Worm (Caenorhabditis elegans) whole organism, L1 larva: ENCODE measurements around the gene wrt-1.

Source experiments
- C16A3.4 ChIP-seq: fragments of 150-350 bp; optimal IDR thresholded peaks from 2 replicates; lab custom pipeline; 2014; ENCODE audit warnings: missing biosample characterization, missing genetic modification characterization
- C34B4.2 ChIP-seq: sonication (generic microtip); optimal IDR thresholded peaks from 2 replicates; lab custom pipeline; 2017; ENCODE audit warnings: mild to moderate bottlenecking, missing genetic modification characterization, missing compliant biosample characterization
- F16B12.6 ChIP-seq: fragments of 150-350 bp; optimal IDR thresholded peaks from 2 replicates; lab custom pipeline; 2014; ENCODE audit warnings: missing biosample characterization, missing genetic modification characterization
- Y116A8C.19 ChIP-seq: sonication (generic microtip); optimal IDR thresholded peaks from 2 replicates; lab custom pipeline; 2016; ENCODE audit warnings: missing compliant biosample characterization, missing genetic modification characterization, borderline replicate concordance
- aha-1 ChIP-seq: fragments of 150-350 bp; optimal IDR thresholded peaks from 2 replicates; lab custom pipeline; 2014; ENCODE audit warnings: missing biosample characterization, missing genetic modification characterization
- alr-1 ChIP-seq: fragments of 200-800 bp; sonication (Bioruptor generic); optimal IDR thresholded peaks from 2 replicates; lab custom pipeline; 2018; ENCODE audit warnings: borderline replicate concordance, mild to moderate bottlenecking, missing genetic modification characterization, missing compliant biosample characterization
- ama-1 ChIP-seq: fragments of 150-350 bp; optimal IDR thresholded peaks from 2 replicates; lab custom pipeline; 2014
- ceh-82 ChIP-seq, 3 experiments: fragments of 150-350 bp in 1 of 3; sonication (generic microtip) in 2 of 3; optimal IDR thresholded peaks; 2 replicates each; lab custom pipeline; 2014 to 2017; ENCODE audit warnings: missing biosample characterization in 3 of 3, missing genetic modification characterization in 3 of 3
- ceh-88 ChIP-seq: fragments of 200-800 bp; sonication (Bioruptor generic); IDR thresholded peaks from 2 replicates; pipeline ENCODE4 v1.3.6; 2022; ENCODE audit warnings: missing genetic modification characterization, missing compliant biosample characterization
- dpl-1 ChIP-seq, 3 experiments: fragments of 150-350 bp in 2 of 3; sonication (generic microtip) in 1 of 3; optimal IDR thresholded peaks; 2 replicates each; lab custom pipeline; 2014 to 2017; ENCODE audit warnings: missing biosample characterization in 3 of 3, missing genetic modification characterization in 3 of 3, missing genetic modification reagents in 3 of 3
- dsc-1 ChIP-seq: sonication (generic microtip); optimal IDR thresholded peaks from 2 replicates; lab custom pipeline; 2016; ENCODE audit warnings: mild to moderate bottlenecking, missing genetic modification characterization, missing compliant biosample characterization
- efl-1 ChIP-seq, 4 experiments: fragments of 150-350 bp; optimal IDR thresholded peaks in 3 of 4; peaks in 1 of 4; 1 replicate in 1 of 4; 2 replicates in 3 of 4; lab custom pipeline; 2014; ENCODE audit warnings: missing biosample characterization in 2 of 4, missing genetic modification characterization in 2 of 4, missing genetic modification reagents in 2 of 4
- egl-27 ChIP-seq, 2 experiments: fragments of 150-350 bp in 1 of 2; sonication (generic microtip); optimal IDR thresholded peaks; 3 replicates each; lab custom pipeline; 2017 to 2018; ENCODE audit warnings: missing biosample characterization in 2 of 2, missing genetic modification characterization in 2 of 2, missing genetic modification reagents in 2 of 2
- elt-2 ChIP-seq: sonication (generic microtip); optimal IDR thresholded peaks from 2 replicates; lab custom pipeline; 2016; ENCODE audit warnings: missing genetic modification characterization, mild to moderate bottlenecking, inconsistent platforms, missing compliant biosample characterization, missing genetic modification reagents
- elt-3 ChIP-seq, 6 experiments: fragments of 150-350 bp in 1 of 6; sonication (generic microtip); optimal IDR thresholded peaks; 2 replicates each; lab custom pipeline; 2017 to 2018; ENCODE audit warnings: missing biosample characterization in 6 of 6, missing genetic modification characterization in 6 of 6, inconsistent platforms in 1 of 6
- ets-5 ChIP-seq: fragments of 200-800 bp; sonication (Bioruptor generic); IDR thresholded peaks from 2 replicates; pipeline ENCODE4 v1.3.6; 2022; ENCODE audit warnings: missing genetic modification characterization, missing compliant biosample characterization
- fkh-10 ChIP-seq: sonication (generic microtip); optimal IDR thresholded peaks from 2 replicates; lab custom pipeline; 2017; ENCODE audit warnings: missing biosample characterization, missing genetic modification reagents, missing genetic modification characterization
- fkh-8 ChIP-seq: sonication (generic microtip); optimal IDR thresholded peaks from 2 replicates; lab custom pipeline; 2016; ENCODE audit warnings: mild to moderate bottlenecking, missing genetic modification characterization, missing compliant biosample characterization
- fos-1 ChIP-seq: fragments of 150-350 bp; optimal IDR thresholded peaks from 2 replicates; lab custom pipeline; 2014; ENCODE audit warnings: missing biosample characterization, missing genetic modification characterization
- hlh-17 ChIP-seq: fragments of 200-800 bp; sonication (Bioruptor generic); optimal IDR thresholded peaks from 2 replicates; lab custom pipeline; 2018; ENCODE audit warnings: missing genetic modification characterization, mild to moderate bottlenecking, missing compliant biosample characterization, moderate library complexity, borderline replicate concordance
- hlh-4 ChIP-seq: sonication (generic microtip); optimal IDR thresholded peaks from 2 replicates; lab custom pipeline; 2016; ENCODE audit warnings: mild to moderate bottlenecking, missing genetic modification characterization, missing compliant biosample characterization
- irx-1 ChIP-seq: sonication (generic microtip); optimal IDR thresholded peaks from 2 replicates; lab custom pipeline; 2016; ENCODE audit warnings: missing genetic modification characterization, missing compliant biosample characterization
- isw-1 ChIP-seq: fragments of 200-800 bp; sonication (Bioruptor generic); IDR thresholded peaks from 2 replicates; pipeline ENCODE4 v1.3.6; 2022; ENCODE audit warnings: missing genetic modification characterization, missing compliant biosample characterization
- lin-39 ChIP-seq: fragments of 150-350 bp; optimal IDR thresholded peaks from 2 replicates; lab custom pipeline; 2014; ENCODE audit warnings: missing biosample characterization, missing genetic modification reagents, missing genetic modification characterization
- lir-3 ChIP-seq: sonication (generic microtip); optimal IDR thresholded peaks from 2 replicates; lab custom pipeline; 2016; ENCODE audit warnings: mild to moderate bottlenecking, missing genetic modification characterization, moderate library complexity, missing compliant biosample characterization; ENCODE audit not compliant: poor library complexity
- mab-9 ChIP-seq: fragments of 200-800 bp; sonication (Bioruptor generic); IDR thresholded peaks from 2 replicates; pipeline ENCODE4 v1.3.6; 2022; ENCODE audit warnings: missing genetic modification reagents, missing genetic modification characterization, missing compliant biosample characterization
- mdl-1 ChIP-seq, 2 experiments: fragments of 150-350 bp; optimal IDR thresholded peaks; 2 replicates each; lab custom pipeline; 2014 to 2017; ENCODE audit warnings: missing biosample characterization in 2 of 2, missing genetic modification characterization in 2 of 2, inconsistent platforms in 1 of 2
- mef-2 ChIP-seq: fragments of 150-350 bp; optimal IDR thresholded peaks from 2 replicates; lab custom pipeline; 2014; ENCODE audit warnings: missing biosample characterization, missing genetic modification characterization
- mep-1 ChIP-seq: fragments of 150-350 bp; optimal IDR thresholded peaks from 2 replicates; lab custom pipeline; 2014; ENCODE audit warnings: missing biosample characterization, missing genetic modification characterization
- nhr-11 ChIP-seq: fragments of 150-350 bp; optimal IDR thresholded peaks from 2 replicates; lab custom pipeline; 2014; ENCODE audit warnings: missing biosample characterization, missing genetic modification characterization
- nhr-12 ChIP-seq: sonication (generic microtip); optimal IDR thresholded peaks from 2 replicates; lab custom pipeline; 2017; ENCODE audit warnings: missing biosample characterization, missing genetic modification characterization
- nhr-47 ChIP-seq: sonication (generic microtip); optimal IDR thresholded peaks from 2 replicates; lab custom pipeline; 2016; ENCODE audit warnings: mild to moderate bottlenecking, missing genetic modification characterization, moderate library complexity, missing compliant biosample characterization
- nhr-71 ChIP-seq: sonication (generic microtip); optimal IDR thresholded peaks from 2 replicates; lab custom pipeline; 2016; ENCODE audit warnings: mild to moderate bottlenecking, missing genetic modification characterization, moderate library complexity, missing compliant biosample characterization
- nhr-77 ChIP-seq: fragments of 150-350 bp; optimal IDR thresholded peaks from 2 replicates; lab custom pipeline; 2014; ENCODE audit warnings: missing biosample characterization, missing genetic modification characterization
- nhr-84 ChIP-seq: sonication (generic microtip); optimal IDR thresholded peaks from 2 replicates; lab custom pipeline; 2017; ENCODE audit warnings: missing biosample characterization, missing genetic modification characterization
- nhr-90 ChIP-seq: sonication (generic microtip); optimal IDR thresholded peaks from 2 replicates; lab custom pipeline; 2016; ENCODE audit warnings: mild to moderate bottlenecking, missing genetic modification characterization, missing compliant biosample characterization; ENCODE audit not compliant: poor library complexity
- pqm-1 ChIP-seq: sonication (generic microtip); optimal IDR thresholded peaks from 3 replicates; lab custom pipeline; 2017; ENCODE audit warnings: missing biosample characterization, missing genetic modification characterization
- rnt-1 ChIP-seq: sonication (generic microtip); optimal IDR thresholded peaks from 2 replicates; lab custom pipeline; 2016; ENCODE audit warnings: mild to moderate bottlenecking, missing genetic modification characterization, moderate library complexity, missing compliant biosample characterization
- snpc-4 ChIP-seq: fragments of 150-350 bp; optimal IDR thresholded peaks from 2 replicates; lab custom pipeline; 2014; ENCODE audit warnings: missing biosample characterization, missing genetic modification characterization
- sox-4 ChIP-seq: sonication (generic microtip); optimal IDR thresholded peaks from 2 replicates; lab custom pipeline; 2016; ENCODE audit warnings: missing genetic modification characterization, missing compliant biosample characterization
- sptf-1 ChIP-seq: fragments of 150-350 bp; optimal IDR thresholded peaks from 2 replicates; lab custom pipeline; 2014; ENCODE audit warnings: missing biosample characterization, missing genetic modification characterization
- sup-37 ChIP-seq: fragments of 200-800 bp; sonication (Bioruptor generic); optimal IDR thresholded peaks from 2 replicates; lab custom pipeline; 2018; ENCODE audit warnings: mild to moderate bottlenecking, missing genetic modification characterization, missing compliant biosample characterization
- swsn-7 ChIP-seq: sonication (generic microtip); optimal IDR thresholded peaks from 2 replicates; lab custom pipeline; 2016; ENCODE audit warnings: missing genetic modification characterization, missing compliant biosample characterization
- tbx-2 ChIP-seq: sonication (generic microtip); optimal IDR thresholded peaks from 2 replicates; lab custom pipeline; 2016; ENCODE audit warnings: missing genetic modification characterization, missing compliant biosample characterization
- unc-86 ChIP-seq: sonication (generic microtip); optimal IDR thresholded peaks from 2 replicates; lab custom pipeline; 2016; ENCODE audit warnings: missing genetic modification characterization, missing compliant biosample characterization
- vab-15 ChIP-seq: sonication (generic microtip); optimal IDR thresholded peaks from 2 replicates; lab custom pipeline; 2017; ENCODE audit warnings: missing genotype, mild to moderate bottlenecking, missing genetic modification characterization, missing compliant biosample characterization
- zag-1 ChIP-seq: fragments of 150-350 bp; optimal IDR thresholded peaks from 2 replicates; lab custom pipeline; 2014; ENCODE audit warnings: missing biosample characterization, missing genetic modification characterization
- zip-4 ChIP-seq: fragments of 200-800 bp; sonication (Bioruptor generic); optimal IDR thresholded peaks from 2 replicates; lab custom pipeline; 2018; ENCODE audit warnings: mild to moderate bottlenecking, missing genetic modification characterization, moderate library complexity, missing compliant biosample characterization
- ztf-4 ChIP-seq: fragments of 150-350 bp; optimal IDR thresholded peaks from 2 replicates; lab custom pipeline; 2014; ENCODE audit warnings: missing biosample characterization, missing genetic modification characterization

The wrt-1 gene

ce11 chrII:7528210-7528609 lies 2.6 kb upstream of the wrt-1 start (continued):
- no peak for TF ChIP-seq rnt-1
- TF ChIP-seq nhr-90 (tag; lab: Kevin White, UChicago) = peak; percentile 82
- no peak for TF ChIP-seq isw-1 (GFP tag; lab: Robert Waterston, UW)
- TF ChIP-seq sptf-1 (tag; lab: Kevin White, UChicago) = no peak
- TF ChIP-seq, all 84 proteins: peak for 23

- TF ChIP-seq C34B4.2 (tag; lab: Kevin White, UChicago) (no peak), ets-5 (GFP tag; lab: Robert Waterston, UW) (no peak), mdl-1 (tag; optimal IDR thresholded peaks at IDR 0.05; lab: Kevin White, UChicago) (peak in 1 of 2 experiments; percentile 95), mab-9 (GFP tag; lab: Robert Waterston, UW) (peak; percentile 15; the same call in 1 of the 2 replicates), swsn-7 (peak; percentile 85), mep-1 (peak; percentile 87), Y116A8C.19 (no peak), hlh-4 (tag; lab: Kevin White, UChicago) (no peak), elt-3 (tag; optimal IDR thresholded peaks at IDR 0.05; lab: Kevin White, UChicago) (peak in 4 of 6 experiments; percentile 9 to 89 (median 72)), dsc-1 (tag; lab: Kevin White, UChicago) (peak; percentile 75), aha-1 (tag; lab: Kevin White, UChicago) (no peak), elt-2 (peak; percentile 89), nhr-47 (tag; lab: Kevin White, UChicago) (peak; percentile 86), lin-39 (tag; lab: Kevin White, UChicago) (peak; percentile 60), nhr-71 (tag; lab: Kevin White, UChicago) (peak; percentile 98), fkh-8 (tag; lab: Kevin White, UChicago) (peak; percentile 87), ceh-82 (tag; optimal IDR thresholded peaks at IDR 0.05; lab: Kevin White, UChicago) (peak in 2 of 3 experiments; percentile 25 to 63), efl-1 (optimal IDR thresholded peaks at IDR 0.05; lab: Kevin White, UChicago) (peak; percentile 71 to 76), efl-1 (GFP tag; optimal IDR thresholded peaks at IDR 0.05 in 1 of 2; lab: Kevin White, UChicago) (peak; percentile 46 to 94), vab-15 (no peak), ceh-88 (GFP tag; lab: Robert Waterston, UW) (peak; percentile 53), hlh-17 (no peak), C16A3.4 (tag; lab: Kevin White, UChicago) (peak; percentile 61), zip-4 (GFP tag; lab: Kevin White, UChicago) (peak; percentile 16), lir-3 (peak; percentile 60), irx-1 (tag; lab: Kevin White, UChicago) (peak; percentile 80), egl-27 (tag; optimal IDR thresholded peaks at IDR 0.05; lab: Kevin White, UChicago) (no peak), fos-1 (tag; lab: Kevin White, UChicago) (peak; percentile 23), nhr-77 (tag; lab: Kevin White, UChicago) (peak; percentile 91), F16B12.6 (tag; lab: Kevin White, UChicago) (no peak), ztf-4 (tag; lab: Kevin White, UChicago) (peak; percentile 77), alr-1 (no peak), fkh-10 (peak; percentile 9), mef-2 (no peak), zag-1 (tag; lab: Kevin White, UChicago) (no peak), rnt-1 (peak; percentile 75), pqm-1 (no peak), ama-1 (lab: Kevin White, UChicago) (no peak), unc-86 (tag; lab: Kevin White, UChicago) (no peak), tbx-2 (tag; lab: Kevin White, UChicago) (peak; percentile 92), nhr-11 (tag; lab: Kevin White, UChicago) (peak; percentile 39), snpc-4 (peak; percentile 33), nhr-84 (tag; lab: Kevin White, UChicago) (no peak), sox-4 (tag; lab: Kevin White, UChicago) (no peak), nhr-12 (tag; lab: Kevin White, UChicago) (no peak), sup-37 (GFP tag; lab: Kevin White, UChicago) (no peak), dpl-1 (GFP tag; optimal IDR thresholded peaks at IDR 0.05; lab: Kevin White, UChicago) (peak; percentile 60 to 66 (median 62))
Observed at ce11 chrII:7529078-7529683, 1.6 kb upstream of the wrt-1 start, which contains the start of gene ZK1290.5. ZK1290.5 (plus strand) TSS chrII:7529643.
